Worm (Caenorhabditis elegans) whole organism, midembryonic: ENCODE results near the gene srh-39.
A peak's percentile ranks its signal among the peaks of the same experiment; 100 is the strongest.

Source experiments
- T22C8.4 ChIP-seq: fragments of 200-800 bp; sonication (Bioruptor generic); IDR thresholded peaks from 2 replicates; pipeline ENCODE4 v1.3.6; 2022; ENCODE audit warnings: missing genetic modification characterization, missing compliant biosample characterization
- flt-1 ChIP-seq: fragments of 200-800 bp; sonication (Bioruptor generic); IDR thresholded peaks from 2 replicates; pipeline ENCODE4 v1.3.6; 2022; ENCODE audit warnings: missing genetic modification characterization, missing compliant biosample characterization
- med-1 ChIP-seq: sonication (generic microtip); optimal IDR thresholded peaks from 2 replicates; lab custom pipeline; 2017; ENCODE audit warnings: missing genetic modification characterization, mild to moderate bottlenecking, missing compliant biosample characterization, antibody characterized with exemption, missing genetic modification reagents; ENCODE audit not compliant: insufficient read depth
- ref-1 ChIP-seq: fragments of 200-800 bp; sonication (Bioruptor generic); conservative IDR thresholded peaks from 2 replicates; pipeline ENCODE4 v1.3.6; 2022; ENCODE audit warnings: missing genetic modification reagents, missing genetic modification characterization, missing compliant biosample characterization
- tab-1 ChIP-seq: fragments of 200-800 bp; sonication (Bioruptor generic); IDR thresholded peaks from 2 replicates; pipeline ENCODE4 v1.3.6; 2022; ENCODE audit warnings: missing genetic modification characterization, missing compliant biosample characterization
- ztf-23 ChIP-seq: fragments of 200-800 bp; sonication (Bioruptor generic); IDR thresholded peaks from 2 replicates; pipeline ENCODE4 v1.3.6; 2022; ENCODE audit warnings: missing genetic modification reagents, missing genetic modification characterization, missing compliant biosample characterization
- ztf-29 ChIP-seq: fragments of 200-800 bp; sonication (Bioruptor generic); IDR thresholded peaks from 2 replicates; pipeline ENCODE4 v1.3.6; 2022; ENCODE audit warnings: missing genetic modification reagents, missing genetic modification characterization, missing compliant biosample characterization

ce11 chrII:7812332-7812731 lies 47.0 kb upstream of the srh-39 start:
- TF ChIP-seq T22C8.4 (GFP tag; lab: Robert Waterston, UW) (no peak), ztf-29 (GFP tag; lab: Robert Waterston, UW) (0 out of 2 replicates have a peak, but pooled peaks have one; percentile 26), ztf-23 (GFP tag; lab: Robert Waterston, UW) (no peak), flt-1 (peak; percentile 61; the same call in 1 of the 2 replicates), ref-1 (no peak), tab-1 (GFP tag; lab: Robert Waterston, UW) (no peak), med-1 (GFP tag; lab: Kevin White, UChicago) (no peak)
